Fruit fly (Drosophila melanogaster) whole organism, embryonic: ENCODE data around the gene SelT.

ENCODE experiments used
- BtbVII ChIP-seq: fragments of 200-800 bp; sonication (Bioruptor generic); optimal IDR thresholded peaks from 3 replicates; lab custom pipeline; 2017; ENCODE audit warnings: missing biosample characterization, mild to moderate bottlenecking, missing genetic modification characterization
- Bteb2 ChIP-seq: fragments of 200-800 bp; sonication (Bioruptor generic); optimal IDR thresholded peaks from 2 replicates; lab custom pipeline; 2016; ENCODE audit warnings: missing biosample characterization, missing genetic modification characterization
- CG10462 ChIP-seq: fragments of 200-800 bp; sonication (Bioruptor generic); optimal IDR thresholded peaks from 2 replicates; lab custom pipeline; 2016; ENCODE audit warnings: missing biosample characterization, missing genetic modification characterization
- CG13123 ChIP-seq: fragments of 200-800 bp; sonication (Bioruptor generic); optimal IDR thresholded peaks from 2 replicates; lab custom pipeline; 2016; ENCODE audit warnings: missing biosample characterization, missing genetic modification characterization
- CG13296 ChIP-seq: fragments of 200-800 bp; sonication (Bioruptor generic); optimal IDR thresholded peaks from 3 replicates; lab custom pipeline; 2018; ENCODE audit warnings: missing biosample characterization, mild to moderate bottlenecking, missing genetic modification characterization
- CG13424 ChIP-seq: fragments of 200-800 bp; sonication (Bioruptor generic); optimal IDR thresholded peaks from 2 replicates; lab custom pipeline; 2019; ENCODE audit warnings: missing biosample characterization, mild to moderate bottlenecking, missing genetic modification characterization, moderate library complexity
- CG14667 ChIP-seq: fragments of 200-800 bp; sonication (Bioruptor generic); IDR thresholded peaks from 2 replicates; pipeline ENCODE4 v1.3.6; 2022; ENCODE audit warnings: missing biosample characterization, missing genetic modification characterization
- CG18619 ChIP-seq: fragments of 200-800 bp; sonication (Bioruptor generic); optimal IDR thresholded peaks from 3 replicates; lab custom pipeline; 2017; ENCODE audit warnings: missing biosample characterization, mild to moderate bottlenecking, missing genetic modification characterization
- CG33213 ChIP-seq: fragments of 200-800 bp; sonication (Bioruptor generic); optimal IDR thresholded peaks from 3 replicates; lab custom pipeline; 2016; ENCODE audit warnings: missing biosample characterization, missing genetic modification characterization
- CG4854 ChIP-seq: fragments of 200-800 bp; sonication (Bioruptor generic); optimal IDR thresholded peaks from 2 replicates; lab custom pipeline; 2016; ENCODE audit warnings: missing biosample characterization, missing genetic modification characterization, inconsistent platforms
- CG9437 ChIP-seq: fragments of 200-800 bp; sonication (Bioruptor generic); optimal IDR thresholded peaks from 2 replicates; lab custom pipeline; 2018; ENCODE audit warnings: missing biosample characterization, mild to moderate bottlenecking, missing genetic modification characterization
- Chrac-16 ChIP-seq: fragments of 200-800 bp; sonication (Bioruptor generic); optimal IDR thresholded peaks from 3 replicates; lab custom pipeline; 2016; ENCODE audit warnings: missing biosample characterization, missing genetic modification characterization
- D19B ChIP-seq: fragments of 200-800 bp; sonication (Bioruptor generic); optimal IDR thresholded peaks from 2 replicates; lab custom pipeline; 2017; ENCODE audit warnings: missing biosample characterization, mild to moderate bottlenecking, missing genetic modification characterization
- Dad ChIP-seq: fragments of 200-800 bp; sonication (Bioruptor generic); optimal IDR thresholded peaks from 3 replicates; lab custom pipeline; 2016; ENCODE audit warnings: missing biosample characterization, missing genetic modification characterization
- Dbx ChIP-seq: fragments of 200-800 bp; sonication (Bioruptor generic); IDR thresholded peaks from 3 replicates; pipeline ENCODE4 v1.3.6; 2022; ENCODE audit warnings: missing biosample characterization, missing genetic modification characterization
- Fer3 ChIP-seq: fragments of 200-800 bp; sonication (Bioruptor generic); optimal IDR thresholded peaks from 2 replicates; lab custom pipeline; 2018; ENCODE audit warnings: missing biosample characterization, mild to moderate bottlenecking, missing genetic modification characterization, moderate library complexity
- MBD-R2 ChIP-seq: fragments of 200-800 bp; sonication (Bioruptor generic); IDR thresholded peaks from 2 replicates; pipeline ENCODE4 v1.3.6; 2022; ENCODE audit warnings: missing biosample characterization, missing genetic modification characterization
- MTF-1 ChIP-seq: fragments of 200-800 bp; sonication (Bioruptor generic); optimal IDR thresholded peaks from 2 replicates; lab custom pipeline; 2018; ENCODE audit warnings: missing biosample characterization, mild to moderate bottlenecking, missing genetic modification characterization, borderline replicate concordance
- Meics ChIP-seq: fragments of 200-800 bp; sonication (Bioruptor generic); optimal IDR thresholded peaks from 2 replicates; lab custom pipeline; 2017; ENCODE audit warnings: missing biosample characterization, mild to moderate bottlenecking, missing genetic modification characterization
- Mes4 ChIP-seq: fragments of 200-800 bp; sonication (Bioruptor generic); optimal IDR thresholded peaks from 2 replicates; lab custom pipeline; 2016; ENCODE audit warnings: missing biosample characterization, missing genetic modification characterization
- Myb ChIP-seq: fragments of 200-800 bp; sonication (Bioruptor generic); optimal IDR thresholded peaks from 2 replicates; lab custom pipeline; 2016; ENCODE audit warnings: missing biosample characterization, missing genetic modification characterization
- Nf-YA ChIP-seq: fragments of 200-800 bp; sonication (Bioruptor generic); IDR thresholded peaks from 2 replicates; pipeline ENCODE4 v1.3.6; 2022; ENCODE audit warnings: missing biosample characterization, missing genetic modification characterization
- Poxn ChIP-seq: fragments of 200-800 bp; sonication (Bioruptor generic); IDR thresholded peaks from 2 replicates; pipeline ENCODE4 v1.3.6; 2022; ENCODE audit warnings: missing biosample characterization, missing genetic modification characterization
- Sox100B ChIP-seq: fragments of 200-800 bp; sonication (Bioruptor generic); optimal IDR thresholded peaks from 3 replicates; lab custom pipeline; 2018; ENCODE audit warnings: missing biosample characterization, mild to moderate bottlenecking, missing genetic modification characterization
- Usf ChIP-seq: fragments of 200-800 bp; sonication (Bioruptor generic); optimal IDR thresholded peaks from 2 replicates; lab custom pipeline; 2017; ENCODE audit warnings: missing genotype, missing biosample characterization, missing genetic modification characterization
- aop ChIP-seq: fragments of 200-800 bp; sonication (Bioruptor generic); IDR thresholded peaks from 2 replicates; pipeline ENCODE4 v1.3.6; 2022; ENCODE audit warnings: missing biosample characterization, missing genetic modification characterization
- bbx ChIP-seq: fragments of 200-800 bp; sonication (Bioruptor generic); IDR thresholded peaks from 2 replicates; pipeline ENCODE4 v1.3.6; 2022; ENCODE audit warnings: missing biosample characterization, missing genetic modification characterization; ENCODE audit not compliant: partially characterized antibody
- cad ChIP-seq: fragments of >200 bp; optimal IDR thresholded peaks from 2 replicates; lab custom pipeline; 2017; ENCODE audit warnings: missing biosample characterization, missing genetic modification characterization
- cas ChIP-seq: fragments of 200-800 bp; sonication (Bioruptor generic); IDR thresholded peaks from 2 replicates; pipeline ENCODE4 v1.3.6; 2022; ENCODE audit warnings: missing biosample characterization, missing genetic modification characterization
- dati ChIP-seq: fragments of 200-800 bp; sonication (Bioruptor generic); IDR thresholded peaks from 2 replicates; pipeline ENCODE4 v1.3.6; 2022; ENCODE audit warnings: missing biosample characterization, missing genetic modification characterization
- dmrt11E ChIP-seq: fragments of 200-800 bp; sonication (Bioruptor generic); optimal IDR thresholded peaks from 3 replicates; lab custom pipeline; 2018; ENCODE audit warnings: missing biosample characterization, mild to moderate bottlenecking, missing genetic modification characterization, moderate library complexity
- exex ChIP-seq: fragments of 200-800 bp; sonication (Bioruptor generic); optimal IDR thresholded peaks from 4 replicates; lab custom pipeline; 2018; ENCODE audit warnings: missing biosample characterization, mild to moderate bottlenecking, missing genetic modification characterization, moderate library complexity
- fd3F ChIP-seq: fragments of 200-800 bp; sonication (Bioruptor generic); optimal IDR thresholded peaks from 2 replicates; lab custom pipeline; 2018; ENCODE audit warnings: missing biosample characterization, mild to moderate bottlenecking, missing genetic modification characterization, moderate library complexity
- fd96Cb ChIP-seq: fragments of 200-800 bp; sonication (Bioruptor generic); optimal IDR thresholded peaks from 2 replicates; lab custom pipeline; 2018; ENCODE audit warnings: missing biosample characterization, mild to moderate bottlenecking, missing genetic modification characterization, moderate library complexity
- ftz-f1 ChIP-seq: fragments of 200-800 bp; sonication (Bioruptor generic); optimal IDR thresholded peaks from 2 replicates; lab custom pipeline; 2016; ENCODE audit warnings: missing biosample characterization, missing genetic modification characterization
- insv ChIP-seq, 2 experiments: fragments of 200-800 bp; sonication (Bioruptor generic); optimal IDR thresholded peaks; 3 replicates each; lab custom pipeline; 2016 to 2018; ENCODE audit warnings: missing biosample characterization in 2 of 2, missing genetic modification characterization in 2 of 2
- maf-S ChIP-seq: fragments of 200-800 bp; sonication (Bioruptor generic); optimal IDR thresholded peaks from 2 replicates; lab custom pipeline; 2016; ENCODE audit warnings: missing biosample characterization, missing genetic modification characterization
- nerfin-2 ChIP-seq: fragments of 200-800 bp; sonication (Bioruptor generic); IDR thresholded peaks from 2 replicates; pipeline ENCODE4 v1.3.6; 2022; ENCODE audit warnings: missing biosample characterization, missing genetic modification characterization; ENCODE audit not compliant: partially characterized antibody
- onecut ChIP-seq: fragments of 200-800 bp; sonication (Bioruptor generic); IDR thresholded peaks from 2 replicates; pipeline ENCODE4 v1.3.6; 2022; ENCODE audit warnings: missing biosample characterization, missing genetic modification characterization
- psq ChIP-seq: fragments of 200-800 bp; sonication (Bioruptor generic); optimal IDR thresholded peaks from 2 replicates; lab custom pipeline; 2017; ENCODE audit warnings: missing biosample characterization, missing genetic modification characterization
- sc ChIP-seq, 3 experiments: fragments of >200 bp in 2 of 3; fragments of 200-800 bp in 1 of 3; sonication (Bioruptor generic) in 1 of 3; optimal IDR thresholded peaks; 2 replicates in 2 of 3; 3 replicates in 1 of 3; lab custom pipeline; 2017; ENCODE audit warnings: mild to moderate bottlenecking in 1 of 3, missing biosample characterization in 1 of 3, missing genetic modification characterization in 1 of 3, missing genetic modification reagents in 1 of 3
- sd ChIP-seq: fragments of 200-800 bp; sonication (Bioruptor generic); optimal IDR thresholded peaks from 3 replicates; lab custom pipeline; 2018; ENCODE audit warnings: missing biosample characterization, mild to moderate bottlenecking, missing genetic modification characterization, moderate library complexity
- seq ChIP-seq: fragments of 200-800 bp; sonication (Bioruptor generic); IDR thresholded peaks from 2 replicates; pipeline ENCODE4 v1.3.6; 2022; ENCODE audit warnings: missing biosample characterization, missing genetic modification characterization
- sr ChIP-seq: fragments of 200-800 bp; sonication (Bioruptor generic); IDR thresholded peaks from 3 replicates; pipeline ENCODE4 v1.3.6; 2022; ENCODE audit warnings: missing biosample characterization, missing genetic modification characterization
- stc ChIP-seq: fragments of 200-800 bp; sonication (Bioruptor generic); IDR thresholded peaks from 2 replicates; pipeline ENCODE4 v1.3.6; 2022; ENCODE audit warnings: missing biosample characterization, missing genetic modification characterization
- trem ChIP-seq: fragments of 200-800 bp; optimal IDR thresholded peaks from 3 replicates; lab custom pipeline; 2019; ENCODE audit warnings: missing biosample characterization, mild to moderate bottlenecking, missing genetic modification characterization, moderate library complexity
- unpg ChIP-seq: fragments of 200-800 bp; sonication (Bioruptor generic); optimal IDR thresholded peaks from 3 replicates; lab custom pipeline; 2018; ENCODE audit warnings: missing biosample characterization, mild to moderate bottlenecking, missing genetic modification characterization, moderate library complexity
- usp ChIP-seq: fragments of >200 bp; optimal IDR thresholded peaks from 2 replicates; lab custom pipeline; 2017; ENCODE audit warnings: missing biosample characterization, missing genetic modification characterization
- vvl ChIP-seq: fragments of 200-800 bp; sonication (Bioruptor generic); IDR thresholded peaks from 2 replicates; pipeline ENCODE4 v1.3.6; 2022; ENCODE audit warnings: missing biosample characterization, missing genetic modification characterization

SelT gene

dm6 chr2L:4999389-5000032 lies 11.2 kb upstream of the SelT start (continued):
- no peak; the same call in 1 of the 3 replicates for TF ChIP-seq Dbx
- peak; percentile 46 for TF ChIP-seq Usf (GFP tag; lab: Kevin White, UChicago)
- peak; percentile 47 for TF ChIP-seq CG33213 (GFP tag; lab: Kevin White, UChicago)
- no peak for TF ChIP-seq CG4854 (GFP tag; lab: Kevin White, UChicago)
- TF ChIP-seq Fer3 (tag; lab: Kevin White, UChicago): peak; percentile 69
- no peak for TF ChIP-seq bbx (GFP tag; lab: Robert Waterston, UW)
- TF ChIP-seq BtbVII (GFP tag; lab: Kevin White, UChicago): peak; percentile 70
- TF ChIP-seq CG13424 (tag; lab: Kevin White, UChicago): peak; percentile 64
- peak; percentile 56 for TF ChIP-seq Mes4 (GFP tag; lab: Kevin White, UChicago)
- peak; percentile 53 for TF ChIP-seq D19B (GFP tag; lab: Kevin White, UChicago)
- TF ChIP-seq CG13296: peak; percentile 36
- TF ChIP-seq fd96Cb: peak; percentile 76
- TF ChIP-seq aop (GFP tag; lab: Robert Waterston, UW): 0 out of 2 replicates have a peak, but pooled peaks have one; percentile 23
- TF ChIP-seq seq (GFP tag; lab: Robert Waterston, UW): peak; percentile 44; the same call in 1 of the 2 replicates
- no peak for TF ChIP-seq Poxn (GFP tag; lab: Robert Waterston, UW)
- no peak for TF ChIP-seq ftz-f1
- TF ChIP-seq dati (GFP tag; lab: Robert Waterston, UW): 0 out of 2 replicates have a peak, but pooled peaks have one; percentile 49
- TF ChIP-seq sc (optimal IDR thresholded peaks at IDR 0.05; lab: Kevin White, UChicago): no peak
- TF ChIP-seq sc (GFP tag; optimal IDR thresholded peaks at IDR 0.05; lab: Kevin White, UChicago): peak; percentile 57
- TF ChIP-seq Chrac-16 (GFP tag; lab: Kevin White, UChicago): peak; percentile 74
- peak; percentile 64 for TF ChIP-seq stc (GFP tag; lab: Robert Waterston, UW)
- TF ChIP-seq Meics (GFP tag; lab: Kevin White, UChicago): peak; percentile 61
- no peak for TF ChIP-seq insv (GFP tag; optimal IDR thresholded peaks at IDR 0.05; lab: Kevin White, UChicago)
- TF ChIP-seq exex: peak; percentile 77
- no peak for TF ChIP-seq cad (GFP tag; lab: Kevin White, UChicago)
- TF ChIP-seq CG14667 (GFP tag; lab: Robert Waterston, UW): peak; percentile 65
- peak; percentile 90 for TF ChIP-seq vvl (GFP tag; lab: Robert Waterston, UW)
- TF ChIP-seq cas (GFP tag; lab: Robert Waterston, UW): no peak
- TF ChIP-seq onecut (GFP tag; lab: Robert Waterston, UW): peak; percentile 45
- TF ChIP-seq maf-S (GFP tag; lab: Kevin White, UChicago): peak; percentile 38
- TF ChIP-seq Bteb2 (GFP tag; lab: Kevin White, UChicago): peak; percentile 54
- TF ChIP-seq CG10462: peak; percentile 14
- no peak for TF ChIP-seq usp (GFP tag; lab: Kevin White, UChicago)
- TF ChIP-seq CG9437 (GFP tag; lab: Kevin White, UChicago): no peak
- TF ChIP-seq fd3F (GFP tag; lab: Kevin White, UChicago): peak; percentile 58
- peak; percentile 24 for TF ChIP-seq trem (tag; lab: Kevin White, UChicago)
- no peak for TF ChIP-seq nerfin-2 (GFP tag; lab: Robert Waterston, UW)
- peak; percentile 73 for TF ChIP-seq unpg (GFP tag; lab: Kevin White, UChicago)
- peak; percentile 48 for TF ChIP-seq CG18619
- TF ChIP-seq Sox100B (GFP tag; lab: Kevin White, UChicago): peak; percentile 30
- peak; percentile 20 for TF ChIP-seq CG13123 (GFP tag; lab: Kevin White, UChicago)
- TF ChIP-seq Nf-YA (GFP tag; lab: Robert Waterston, UW): no peak
- peak; percentile 30 for TF ChIP-seq Myb
- TF ChIP-seq sd (tag; lab: Kevin White, UChicago): no peak
- TF ChIP-seq MTF-1 (GFP tag; lab: Kevin White, UChicago): peak; percentile 67
- peak; percentile 66 for TF ChIP-seq dmrt11E (tag; lab: Kevin White, UChicago)
- TF ChIP-seq MBD-R2 (GFP tag; lab: Robert Waterston, UW): peak; percentile 48; the same call in 1 of the 2 replicates
- TF ChIP-seq sr (GFP tag; lab: Robert Waterston, UW): peak; percentile 22; the same call in 1 of the 3 replicates
- peak; percentile 44 for TF ChIP-seq Dad (GFP tag; lab: Kevin White, UChicago)
- TF ChIP-seq psq (GFP tag; lab: Kevin White, UChicago): no peak
